Fruit fly (Drosophila melanogaster) whole organism, embryonic: ENCODE results near the gene Src64B.

Experiments
- Atf-2 ChIP-seq: fragments of 200-800 bp; sonication (Bioruptor generic); optimal IDR thresholded peaks from 2 replicates; lab custom pipeline; 2016; ENCODE audit warnings: missing biosample characterization, missing genetic modification characterization
- Awh ChIP-seq: fragments of 200-800 bp; sonication (Bioruptor generic); IDR thresholded peaks from 2 replicates; pipeline ENCODE4, ENCODE4 v1.3.6; 2022; ENCODE audit warnings: missing biosample characterization, missing genetic modification characterization
- Bgb ChIP-seq: fragments of 200-800 bp; sonication (Bioruptor generic); IDR thresholded peaks from 2 replicates; pipeline ENCODE4 v1.3.6; 2022; ENCODE audit warnings: missing biosample characterization, missing genetic modification characterization; ENCODE audit not compliant: partially characterized antibody
- C15 ChIP-seq: fragments of 200-800 bp; sonication (Bioruptor generic); IDR thresholded peaks from 3 replicates; pipeline ENCODE4 v1.3.6; 2022; ENCODE audit warnings: missing biosample characterization, missing genetic modification characterization
- CG10543 ChIP-seq: fragments of 200-800 bp; sonication (Bioruptor generic); optimal IDR thresholded peaks from 3 replicates; lab custom pipeline; 2017; ENCODE audit warnings: missing biosample characterization, mild to moderate bottlenecking, missing genetic modification characterization, moderate library complexity
- CG11093 ChIP-seq: fragments of 200-800 bp; sonication (Bioruptor generic); IDR thresholded peaks from 3 replicates; pipeline ENCODE4 v1.3.6; 2022; ENCODE audit warnings: missing biosample characterization, missing genetic modification characterization
- CG11398 ChIP-seq: fragments of 200-800 bp; sonication (Bioruptor generic); optimal IDR thresholded peaks from 2 replicates; lab custom pipeline; 2016; ENCODE audit warnings: missing biosample characterization, missing genetic modification characterization
- CG11723 ChIP-seq: fragments of 200-800 bp; sonication (Bioruptor generic); optimal IDR thresholded peaks from 2 replicates; lab custom pipeline; 2017; ENCODE audit warnings: missing biosample characterization, mild to moderate bottlenecking, missing genetic modification characterization
- CG12659 ChIP-seq: fragments of 200-800 bp; sonication (Bioruptor generic); optimal IDR thresholded peaks from 3 replicates; lab custom pipeline; 2017; ENCODE audit warnings: mild to moderate bottlenecking, missing biosample characterization, missing genetic modification reagents, missing genetic modification characterization
- CG12769 ChIP-seq: fragments of 200-800 bp; sonication (Bioruptor generic); optimal IDR thresholded peaks from 2 replicates; lab custom pipeline; 2019; ENCODE audit warnings: missing biosample characterization, mild to moderate bottlenecking, missing genetic modification characterization, moderate library complexity
- CG14667 ChIP-seq: fragments of 200-800 bp; sonication (Bioruptor generic); IDR thresholded peaks from 2 replicates; pipeline ENCODE4 v1.3.6; 2022; ENCODE audit warnings: missing biosample characterization, missing genetic modification characterization
- CG14965 ChIP-seq: fragments of 200-800 bp; sonication (Bioruptor generic); optimal IDR thresholded peaks from 2 replicates; lab custom pipeline; 2016; ENCODE audit warnings: missing biosample characterization, missing genetic modification characterization, borderline replicate concordance
- CG17328 ChIP-seq: fragments of 200-800 bp; sonication (Bioruptor generic); IDR thresholded peaks from 2 replicates; pipeline ENCODE4 v1.3.6; 2022; ENCODE audit warnings: missing biosample characterization, missing genetic modification characterization
- CG17359 ChIP-seq: fragments of 200-800 bp; sonication (Bioruptor generic); optimal IDR thresholded peaks from 3 replicates; lab custom pipeline; 2018; ENCODE audit warnings: missing biosample characterization, mild to moderate bottlenecking, missing genetic modification characterization, moderate library complexity
- CG18011 ChIP-seq: fragments of 200-800 bp; sonication (Bioruptor generic); optimal IDR thresholded peaks from 2 replicates; lab custom pipeline; 2017; ENCODE audit warnings: missing biosample characterization, missing genetic modification characterization, mild to moderate bottlenecking, moderate library complexity, missing genotype
- CG18262 ChIP-seq: fragments of 200-800 bp; optimal IDR thresholded peaks from 3 replicates; lab custom pipeline; 2019; ENCODE audit warnings: missing biosample characterization, mild to moderate bottlenecking, missing genetic modification characterization, moderate library complexity
- CG2202 ChIP-seq: fragments of 200-800 bp; sonication (Bioruptor generic); optimal IDR thresholded peaks from 2 replicates; lab custom pipeline; 2018; ENCODE audit warnings: missing biosample characterization, mild to moderate bottlenecking, missing genetic modification characterization
- CG31365 ChIP-seq: fragments of 200-800 bp; sonication (Bioruptor generic); optimal IDR thresholded peaks from 2 replicates; lab custom pipeline; 2018; ENCODE audit warnings: missing biosample characterization, mild to moderate bottlenecking, missing genetic modification characterization
- CG4282 ChIP-seq: fragments of 200-800 bp; sonication (Bioruptor generic); optimal IDR thresholded peaks from 2 replicates; lab custom pipeline; 2016; ENCODE audit warnings: missing biosample characterization, missing genetic modification characterization
- CG4424 ChIP-seq: fragments of 200-800 bp; sonication (Bioruptor generic); optimal IDR thresholded peaks from 3 replicates; lab custom pipeline; 2016; ENCODE audit warnings: missing biosample characterization, missing genetic modification characterization
- CG4854 ChIP-seq: fragments of 200-800 bp; sonication (Bioruptor generic); optimal IDR thresholded peaks from 2 replicates; lab custom pipeline; 2016; ENCODE audit warnings: missing biosample characterization, missing genetic modification characterization, inconsistent platforms
- CG7556 ChIP-seq: fragments of 200-800 bp; sonication (Bioruptor generic); optimal IDR thresholded peaks from 2 replicates; lab custom pipeline; 2017; ENCODE audit warnings: missing biosample characterization, mild to moderate bottlenecking, missing genetic modification characterization
- CG8924 ChIP-seq: fragments of 200-800 bp; optimal IDR thresholded peaks from 3 replicates; lab custom pipeline; 2019; ENCODE audit warnings: missing biosample characterization, mild to moderate bottlenecking, missing genetic modification characterization, moderate library complexity
- Camta ChIP-seq: fragments of 200-800 bp; sonication (Bioruptor generic); optimal IDR thresholded peaks from 2 replicates; lab custom pipeline; 2016; ENCODE audit warnings: missing biosample characterization, missing genetic modification characterization
- CrebB ChIP-seq: fragments of 200-800 bp; sonication (Bioruptor generic); optimal IDR thresholded peaks from 3 replicates; lab custom pipeline; 2018; ENCODE audit warnings: missing biosample characterization, mild to moderate bottlenecking, missing genetic modification characterization
- Dek ChIP-seq: fragments of 200-800 bp; sonication (Bioruptor generic); optimal IDR thresholded peaks from 3 replicates; lab custom pipeline; 2019; ENCODE audit warnings: missing biosample characterization, mild to moderate bottlenecking, missing genetic modification characterization, moderate library complexity
- Eip74EF ChIP-seq, 2 experiments: fragments of 200-800 bp in 1 of 2; fragments of >200 bp in 1 of 2; sonication (Bioruptor generic) in 1 of 2; optimal IDR thresholded peaks; 2 replicates each; lab custom pipeline; 2017 to 2019; ENCODE audit warnings: missing biosample characterization in 2 of 2, missing genetic modification characterization in 2 of 2, mild to moderate bottlenecking in 1 of 2, moderate library complexity in 1 of 2
- Ets65A ChIP-seq: fragments of 200-800 bp; sonication (Bioruptor generic); peaks from one replicate; lab custom pipeline; 2016; ENCODE audit warnings: missing biosample characterization, missing genetic modification characterization
- Fer1 ChIP-seq: fragments of 200-800 bp; sonication (Bioruptor generic); optimal IDR thresholded peaks from 2 replicates; lab custom pipeline; 2017; ENCODE audit warnings: missing biosample characterization, mild to moderate bottlenecking, missing genetic modification characterization
- H2.0 ChIP-seq: fragments of 200-800 bp; sonication (Bioruptor generic); IDR thresholded peaks from 2 replicates; pipeline ENCODE4 v1.3.6; 2022; ENCODE audit warnings: missing biosample characterization, missing genetic modification characterization
- HLHmδ ChIP-seq: fragments of 200-800 bp; sonication (Bioruptor generic); optimal IDR thresholded peaks from 2 replicates; lab custom pipeline; 2018; ENCODE audit warnings: missing biosample characterization, mild to moderate bottlenecking, missing genetic modification characterization, moderate library complexity
- Lim3 ChIP-seq: fragments of 200-800 bp; sonication (Bioruptor generic); IDR thresholded peaks from 2 replicates; pipeline ENCODE4 v1.3.6; 2022; ENCODE audit warnings: missing biosample characterization, missing genetic modification characterization
- Mad ChIP-seq: fragments of 200-800 bp; sonication (Bioruptor generic); optimal IDR thresholded peaks from 2 replicates; lab custom pipeline; 2016; ENCODE audit warnings: missing biosample characterization, missing genetic modification characterization
- Neu2 ChIP-seq: fragments of 200-800 bp; sonication (Bioruptor generic); optimal IDR thresholded peaks from 3 replicates; lab custom pipeline; 2016; ENCODE audit warnings: missing biosample characterization, missing genetic modification characterization, borderline replicate concordance
- Pdp1 ChIP-seq, 2 experiments: fragments of 200-800 bp; sonication (Bioruptor generic); optimal IDR thresholded peaks; 3 replicates each; lab custom pipeline; 2016; ENCODE audit warnings: missing biosample characterization in 2 of 2, missing genetic modification characterization in 2 of 2, mild to moderate bottlenecking in 1 of 2, moderate library complexity in 1 of 2
- Poxn ChIP-seq: fragments of 200-800 bp; sonication (Bioruptor generic); IDR thresholded peaks from 2 replicates; pipeline ENCODE4 v1.3.6; 2022; ENCODE audit warnings: missing biosample characterization, missing genetic modification characterization
- Ptx1 ChIP-seq: fragments of 200-800 bp; sonication (Bioruptor generic); IDR thresholded peaks from 2 replicates; pipeline ENCODE4 v1.3.6; 2022; ENCODE audit warnings: missing biosample characterization, missing genetic modification characterization
- Xrp1 ChIP-seq: fragments of 200-800 bp; sonication (Bioruptor generic); IDR thresholded peaks from 2 replicates; pipeline ENCODE4 v1.3.6; 2022; ENCODE audit warnings: missing biosample characterization, missing genetic modification characterization
- ap ChIP-seq: fragments of 200-800 bp; sonication (Bioruptor generic); IDR thresholded peaks from 2 replicates; pipeline ENCODE4 v1.3.6; 2022; ENCODE audit warnings: missing biosample characterization, missing genetic modification characterization
- btn ChIP-seq: fragments of 200-800 bp; sonication (Bioruptor generic); optimal IDR thresholded peaks from 2 replicates; lab custom pipeline; 2016; ENCODE audit warnings: missing biosample characterization, missing genetic modification characterization
- croc ChIP-seq: fragments of 200-800 bp; sonication (Bioruptor generic); conservative IDR thresholded peaks from 3 replicates; pipeline ENCODE4 v1.3.6; 2022; ENCODE audit warnings: missing biosample characterization, missing genetic modification characterization
- crol ChIP-seq: fragments of 200-800 bp; sonication (Bioruptor generic); IDR thresholded peaks from 2 replicates; pipeline ENCODE4 v1.3.6; 2022; ENCODE audit warnings: missing biosample characterization, missing genetic modification characterization
- fru ChIP-seq: fragments of >200 bp; optimal IDR thresholded peaks from 2 replicates; lab custom pipeline; 2017
- gt ChIP-seq: fragments of 200-800 bp; sonication (Bioruptor generic); IDR thresholded peaks from 2 replicates; pipeline ENCODE4 v1.3.6; 2022; ENCODE audit warnings: missing biosample characterization, missing genetic modification characterization
- hb ChIP-seq: fragments of 200-800 bp; sonication (Bioruptor generic); IDR thresholded peaks from 3 replicates; pipeline ENCODE4 v1.3.6; 2022; ENCODE audit warnings: missing biosample characterization, missing genetic modification characterization; ENCODE audit not compliant: partially characterized antibody
- jing ChIP-seq: fragments of 200-800 bp; sonication (Bioruptor generic); optimal IDR thresholded peaks from 2 replicates; lab custom pipeline; 2018; ENCODE audit warnings: missing biosample characterization, mild to moderate bottlenecking, missing genetic modification characterization
- oc ChIP-seq: fragments of 200-800 bp; sonication (Bioruptor generic); optimal IDR thresholded peaks from 2 replicates; lab custom pipeline; 2018; ENCODE audit warnings: missing biosample characterization, mild to moderate bottlenecking, missing genetic modification characterization, moderate library complexity
- org-1 ChIP-seq: fragments of 200-800 bp; sonication (Bioruptor generic); optimal IDR thresholded peaks from 2 replicates; lab custom pipeline; 2017; ENCODE audit warnings: missing biosample characterization, missing genetic modification characterization
- otp ChIP-seq: fragments of 200-800 bp; sonication (Bioruptor generic); IDR thresholded peaks from 3 replicates; pipeline ENCODE4, ENCODE4 v1.3.6; 2022; ENCODE audit warnings: missing biosample characterization, missing genetic modification characterization
- tap ChIP-seq: fragments of 200-800 bp; optimal IDR thresholded peaks from 3 replicates; lab custom pipeline; 2019; ENCODE audit warnings: missing biosample characterization, mild to moderate bottlenecking, missing genetic modification characterization, moderate library complexity
- ttk ChIP-seq: fragments of 200-800 bp; sonication (Bioruptor generic); IDR thresholded peaks from 2 replicates; pipeline ENCODE4 v2.1.2; 2022; ENCODE audit warnings: missing biosample characterization, missing genetic modification characterization
- wdn ChIP-seq: fragments of 200-800 bp; sonication (Bioruptor generic); IDR thresholded peaks from 2 replicates; pipeline ENCODE4 v1.3.6; 2022; ENCODE audit warnings: missing biosample characterization, missing genetic modification characterization

Gene Src64B

dm6 chr3L:4611311-4611710 is 14.7 kb downstream of the Src64B start (continued):
- TF ChIP-seq CG4282 (no peak), Pdp1 (GFP tag; optimal IDR thresholded peaks at IDR 0.05; lab: Kevin White, UChicago) (peak in 1 of 2 experiments; percentile 73), CG8924 (tag; lab: Kevin White, UChicago) (peak; percentile 59), btn (GFP tag; lab: Kevin White, UChicago) (peak; percentile 56), Neu2 (GFP tag; lab: Kevin White, UChicago) (no peak), org-1 (GFP tag; lab: Kevin White, UChicago) (peak; percentile 67), CG14965 (GFP tag; lab: Kevin White, UChicago) (no peak), CG12769 (tag; lab: Kevin White, UChicago) (peak; percentile 61), CrebB (tag; lab: Kevin White, UChicago) (no peak), hb (no peak), Bgb (no peak), wdn (GFP tag; lab: Robert Waterston, UW) (0 out of 2 replicates have a peak, but pooled peaks have one; percentile 24), CG14667 (GFP tag; lab: Robert Waterston, UW) (peak; percentile 64), CG17359 (tag; lab: Kevin White, UChicago) (peak; percentile 74), CG11093 (GFP tag; lab: Robert Waterston, UW) (peak; percentile 61), ap (GFP tag; lab: Robert Waterston, UW) (peak; percentile 73), CG18011 (GFP tag; lab: Kevin White, UChicago) (no peak), Xrp1 (GFP tag; lab: Robert Waterston, UW) (peak; percentile 89), fru (lab: Kevin White, UChicago) (no peak), Ets65A (peak; percentile 96), C15 (GFP tag; lab: Robert Waterston, UW) (no peak), Fer1 (GFP tag; lab: Kevin White, UChicago) (no peak), CG11723 (GFP tag; lab: Kevin White, UChicago) (no peak), jing (GFP tag; lab: Kevin White, UChicago) (peak; percentile 54), H2.0 (peak; percentile 59), CG4424 (peak; percentile 69), Dek (tag; lab: Kevin White, UChicago) (no peak), otp (GFP tag; lab: Robert Waterston, UW) (peak; percentile 89), Atf-2 (GFP tag; lab: Kevin White, UChicago) (peak; percentile 67), CG2202 (tag; lab: Kevin White, UChicago) (peak; percentile 62), Mad (GFP tag; lab: Kevin White, UChicago) (peak; percentile 54), croc (GFP tag; lab: Robert Waterston, UW) (peak; percentile 68), Awh (GFP tag; lab: Robert Waterston, UW) (peak; percentile 80), Lim3 (no peak), CG10543 (GFP tag; lab: Kevin White, UChicago) (no peak), CG4854 (GFP tag; lab: Kevin White, UChicago) (peak; percentile 40), tap (tag; lab: Kevin White, UChicago) (peak; percentile 59), gt (GFP tag; lab: Robert Waterston, UW) (peak; percentile 80), CG18262 (tag; lab: Kevin White, UChicago) (peak; percentile 88), Camta (GFP tag; lab: Kevin White, UChicago) (peak; percentile 74), Poxn (GFP tag; lab: Robert Waterston, UW) (no peak), Eip74EF (GFP tag; optimal IDR thresholded peaks at IDR 0.05; lab: Kevin White, UChicago) (peak in 1 of 2 experiments; percentile 51), Ptx1 (GFP tag; lab: Robert Waterston, UW) (peak; percentile 79), CG7556 (GFP tag; lab: Kevin White, UChicago) (peak; percentile 55), CG17328 (peak; percentile 87), oc (tag; lab: Kevin White, UChicago) (peak; percentile 74), CG31365 (tag; lab: Kevin White, UChicago) (peak; percentile 8), ttk (GFP tag; lab: Robert Waterston, UW) (peak; percentile 85), crol (GFP tag; lab: Robert Waterston, UW) (peak; percentile 58), HLHmδ (GFP tag; lab: Kevin White, UChicago) (no peak), CG12659 (peak; percentile 18), CG11398 (GFP tag; lab: Kevin White, UChicago) (no peak)
